Fruit fly (Drosophila melanogaster) whole organism, wandering third instar larva: ENCODE results near the gene ATPsyngamma.

Source experiments
- CG9705 ChIP-seq: fragments of 200-800 bp; sonication (Bioruptor generic); optimal IDR thresholded peaks from 2 replicates; lab custom pipeline; 2018; ENCODE audit warnings: missing biosample characterization, mild to moderate bottlenecking, missing genetic modification characterization
- CrebA ChIP-seq: fragments of 200-800 bp; sonication (Bioruptor generic); optimal IDR thresholded peaks from 2 replicates; lab custom pipeline; 2016; ENCODE audit warnings: missing biosample characterization, mild to moderate bottlenecking, missing genetic modification characterization, borderline replicate concordance
- Myc ChIP-seq: fragments of >200 bp; optimal IDR thresholded peaks from 2 replicates; lab custom pipeline; 2017
- Rel ChIP-seq, 2 experiments: fragments of 200-800 bp; sonication (Bioruptor generic) in 1 of 2; optimal IDR thresholded peaks; 2 replicates in 1 of 2; 3 replicates in 1 of 2; lab custom pipeline; 2016 to 2019; ENCODE audit warnings: mild to moderate bottlenecking in 2 of 2, missing biosample characterization in 2 of 2, missing genetic modification characterization in 2 of 2, moderate library complexity in 1 of 2
- br ChIP-seq: fragments of 200-800 bp; sonication (Bioruptor generic); optimal IDR thresholded peaks from 2 replicates; lab custom pipeline; 2016; ENCODE audit warnings: missing biosample characterization, missing genetic modification characterization
- dmrt93B ChIP-seq: fragments of 200-800 bp; sonication (Bioruptor generic); optimal IDR thresholded peaks from 2 replicates; lab custom pipeline; 2018; ENCODE audit warnings: missing biosample characterization, mild to moderate bottlenecking, missing genetic modification characterization
- ey ChIP-seq: fragments of 200-800 bp; sonication (Bioruptor generic); optimal IDR thresholded peaks from 2 replicates; lab custom pipeline; 2016; ENCODE audit warnings: missing biosample characterization, missing genetic modification characterization
- fru ChIP-seq: fragments of 200-800 bp; sonication (Bioruptor generic); optimal IDR thresholded peaks from 3 replicates; lab custom pipeline; 2016; ENCODE audit warnings: missing biosample characterization, mild to moderate bottlenecking, missing genetic modification characterization
- lola ChIP-seq: fragments of >200 bp; optimal IDR thresholded peaks from 2 replicates; lab custom pipeline; 2017; ENCODE audit warnings: missing biosample characterization, missing genetic modification characterization
- tai ChIP-seq: sonication (Bioruptor generic); optimal IDR thresholded peaks from 2 replicates; lab custom pipeline; 2016; ENCODE audit warnings: missing biosample characterization, missing genetic modification characterization

dm6 chr3R:29760042-29760441 is 11.1 kb upstream of the ATPsyngamma start:
- TF ChIP-seq ey (GFP tag; lab: Kevin White, UChicago) (no peak), lola (no peak), Rel (GFP tag; optimal IDR thresholded peaks at IDR 0.05; lab: Kevin White, UChicago) (no peak), Rel (tag; optimal IDR thresholded peaks at IDR 0.05; lab: Kevin White, UChicago) (no peak), Myc (no peak), tai (no peak), fru (GFP tag; lab: Kevin White, UChicago) (no peak), dmrt93B (GFP tag; lab: Kevin White, UChicago) (no peak), br (GFP tag; lab: Kevin White, UChicago) (no peak), CrebA (GFP tag; lab: Kevin White, UChicago) (no peak), CG9705 (GFP tag; lab: Kevin White, UChicago) (no peak)
